Worm (Caenorhabditis elegans) whole organism, L1 larva: ENCODE results near the gene hpr-9.
A peak's percentile ranks its signal among the peaks of the same experiment; 100 is the strongest.

ENCODE experiments used
- C16A3.4 ChIP-seq: fragments of 150-350 bp; optimal IDR thresholded peaks from 2 replicates; lab custom pipeline; 2014; ENCODE audit warnings: missing biosample characterization, missing genetic modification characterization
- C34B4.2 ChIP-seq: sonication (generic microtip); optimal IDR thresholded peaks from 2 replicates; lab custom pipeline; 2017; ENCODE audit warnings: mild to moderate bottlenecking, missing genetic modification characterization, missing compliant biosample characterization
- F16B12.6 ChIP-seq: fragments of 150-350 bp; optimal IDR thresholded peaks from 2 replicates; lab custom pipeline; 2014; ENCODE audit warnings: missing biosample characterization, missing genetic modification characterization
- Y116A8C.19 ChIP-seq: sonication (generic microtip); optimal IDR thresholded peaks from 2 replicates; lab custom pipeline; 2016; ENCODE audit warnings: missing compliant biosample characterization, missing genetic modification characterization, borderline replicate concordance
- aha-1 ChIP-seq: fragments of 150-350 bp; optimal IDR thresholded peaks from 2 replicates; lab custom pipeline; 2014; ENCODE audit warnings: missing biosample characterization, missing genetic modification characterization
- alr-1 ChIP-seq: fragments of 200-800 bp; sonication (Bioruptor generic); optimal IDR thresholded peaks from 2 replicates; lab custom pipeline; 2018; ENCODE audit warnings: borderline replicate concordance, mild to moderate bottlenecking, missing genetic modification characterization, missing compliant biosample characterization
- aly-2 ChIP-seq: fragments of 150-350 bp; optimal IDR thresholded peaks from 2 replicates; lab custom pipeline; 2014; ENCODE audit warnings: missing biosample characterization, missing genetic modification characterization
- ceh-63 ChIP-seq: fragments of 200-800 bp; sonication (Bioruptor generic); optimal IDR thresholded peaks from 2 replicates; lab custom pipeline; 2018; ENCODE audit warnings: mild to moderate bottlenecking, missing genetic modification characterization, missing compliant biosample characterization
- ceh-82 ChIP-seq, 3 experiments: fragments of 150-350 bp in 1 of 3; sonication (generic microtip) in 2 of 3; optimal IDR thresholded peaks; 2 replicates each; lab custom pipeline; 2014 to 2017; ENCODE audit warnings: missing biosample characterization in 3 of 3, missing genetic modification characterization in 3 of 3
- ceh-88 ChIP-seq: fragments of 200-800 bp; sonication (Bioruptor generic); IDR thresholded peaks from 2 replicates; pipeline ENCODE4 v1.3.6; 2022; ENCODE audit warnings: missing genetic modification characterization, missing compliant biosample characterization
- ceh-90 ChIP-seq: sonication (generic microtip); optimal IDR thresholded peaks from 2 replicates; lab custom pipeline; 2016; ENCODE audit warnings: missing genetic modification characterization, missing compliant biosample characterization
- dpl-1 ChIP-seq, 3 experiments: fragments of 150-350 bp in 2 of 3; sonication (generic microtip) in 1 of 3; optimal IDR thresholded peaks; 2 replicates each; lab custom pipeline; 2014 to 2017; ENCODE audit warnings: missing biosample characterization in 3 of 3, missing genetic modification characterization in 3 of 3, missing genetic modification reagents in 3 of 3
- egl-13 ChIP-seq: sonication (generic microtip); optimal IDR thresholded peaks from 2 replicates; lab custom pipeline; 2016; ENCODE audit warnings: missing genotype, missing genetic modification reagents, missing genetic modification characterization, missing compliant biosample characterization
- egl-27 ChIP-seq, 2 experiments: fragments of 150-350 bp in 1 of 2; sonication (generic microtip); optimal IDR thresholded peaks; 3 replicates each; lab custom pipeline; 2017 to 2018; ENCODE audit warnings: missing biosample characterization in 2 of 2, missing genetic modification characterization in 2 of 2, missing genetic modification reagents in 2 of 2
- elt-2 ChIP-seq: sonication (generic microtip); optimal IDR thresholded peaks from 2 replicates; lab custom pipeline; 2016; ENCODE audit warnings: missing genetic modification characterization, mild to moderate bottlenecking, inconsistent platforms, missing compliant biosample characterization, missing genetic modification reagents
- elt-3 ChIP-seq, 6 experiments: fragments of 150-350 bp in 1 of 6; sonication (generic microtip); optimal IDR thresholded peaks; 2 replicates each; lab custom pipeline; 2017 to 2018; ENCODE audit warnings: missing biosample characterization in 6 of 6, missing genetic modification characterization in 6 of 6, inconsistent platforms in 1 of 6
- fkh-4 ChIP-seq: sonication (generic microtip); optimal IDR thresholded peaks from 2 replicates; lab custom pipeline; 2016; ENCODE audit warnings: missing compliant biosample characterization, missing genetic modification characterization, borderline replicate concordance
- fos-1 ChIP-seq: fragments of 150-350 bp; optimal IDR thresholded peaks from 2 replicates; lab custom pipeline; 2014; ENCODE audit warnings: missing biosample characterization, missing genetic modification characterization
- hpl-2 ChIP-seq: fragments of 150-350 bp; optimal IDR thresholded peaks from 2 replicates; lab custom pipeline; 2014; ENCODE audit warnings: missing biosample characterization, missing genetic modification reagents, missing genetic modification characterization
- isw-1 ChIP-seq: fragments of 200-800 bp; sonication (Bioruptor generic); IDR thresholded peaks from 2 replicates; pipeline ENCODE4 v1.3.6; 2022; ENCODE audit warnings: missing genetic modification characterization, missing compliant biosample characterization
- jun-1 ChIP-seq: fragments of 150-350 bp; optimal IDR thresholded peaks from 2 replicates; lab custom pipeline; 2014; ENCODE audit warnings: missing biosample characterization, missing genetic modification reagents, missing genetic modification characterization
- lin-14 ChIP-seq: fragments of 200-800 bp; sonication (Bioruptor generic); optimal IDR thresholded peaks from 2 replicates; lab custom pipeline; 2018; ENCODE audit warnings: mild to moderate bottlenecking, missing genetic modification characterization, moderate library complexity, missing compliant biosample characterization
- lin-39 ChIP-seq: fragments of 150-350 bp; optimal IDR thresholded peaks from 2 replicates; lab custom pipeline; 2014; ENCODE audit warnings: missing biosample characterization, missing genetic modification reagents, missing genetic modification characterization
- lsy-2 ChIP-seq, 2 experiments: fragments of 150-350 bp; optimal IDR thresholded peaks; 2 replicates each; lab custom pipeline; 2014; ENCODE audit warnings: missing biosample characterization in 2 of 2, missing genetic modification characterization in 2 of 2
- nhr-11 ChIP-seq: fragments of 150-350 bp; optimal IDR thresholded peaks from 2 replicates; lab custom pipeline; 2014; ENCODE audit warnings: missing biosample characterization, missing genetic modification characterization
- nhr-12 ChIP-seq: sonication (generic microtip); optimal IDR thresholded peaks from 2 replicates; lab custom pipeline; 2017; ENCODE audit warnings: missing biosample characterization, missing genetic modification characterization
- nhr-28 ChIP-seq: fragments of 150-350 bp; optimal IDR thresholded peaks from 2 replicates; lab custom pipeline; 2014; ENCODE audit warnings: missing biosample characterization, missing genetic modification characterization
- nhr-76 ChIP-seq: sonication (generic microtip); optimal IDR thresholded peaks from 2 replicates; lab custom pipeline; 2017; ENCODE audit warnings: missing biosample characterization, missing genetic modification characterization
- nhr-77 ChIP-seq: fragments of 150-350 bp; optimal IDR thresholded peaks from 2 replicates; lab custom pipeline; 2014; ENCODE audit warnings: missing biosample characterization, missing genetic modification characterization
- nhr-84 ChIP-seq: sonication (generic microtip); optimal IDR thresholded peaks from 2 replicates; lab custom pipeline; 2017; ENCODE audit warnings: missing biosample characterization, missing genetic modification characterization
- nhr-85 ChIP-seq: sonication (generic microtip); peaks from one replicate; lab custom pipeline; 2016; ENCODE audit warnings: missing genetic modification characterization, inconsistent platforms, missing compliant biosample characterization
- nhr-90 ChIP-seq: sonication (generic microtip); optimal IDR thresholded peaks from 2 replicates; lab custom pipeline; 2016; ENCODE audit warnings: mild to moderate bottlenecking, missing genetic modification characterization, missing compliant biosample characterization; ENCODE audit not compliant: poor library complexity
- rnt-1 ChIP-seq: sonication (generic microtip); optimal IDR thresholded peaks from 2 replicates; lab custom pipeline; 2016; ENCODE audit warnings: mild to moderate bottlenecking, missing genetic modification characterization, moderate library complexity, missing compliant biosample characterization
- skn-1 ChIP-seq: fragments of 150-350 bp; optimal IDR thresholded peaks from 2 replicates; lab custom pipeline; 2014; ENCODE audit warnings: missing biosample characterization, missing genetic modification characterization
- snpc-4 ChIP-seq: fragments of 150-350 bp; optimal IDR thresholded peaks from 2 replicates; lab custom pipeline; 2014; ENCODE audit warnings: missing biosample characterization, missing genetic modification characterization
- snu-23 ChIP-seq: sonication (generic microtip); optimal IDR thresholded peaks from 2 replicates; lab custom pipeline; 2016; ENCODE audit warnings: missing genetic modification characterization, missing compliant biosample characterization
- sox-4 ChIP-seq: sonication (generic microtip); optimal IDR thresholded peaks from 2 replicates; lab custom pipeline; 2016; ENCODE audit warnings: missing genetic modification characterization, missing compliant biosample characterization
- sptf-1 ChIP-seq: fragments of 150-350 bp; optimal IDR thresholded peaks from 2 replicates; lab custom pipeline; 2014; ENCODE audit warnings: missing biosample characterization, missing genetic modification characterization
- sup-37 ChIP-seq: fragments of 200-800 bp; sonication (Bioruptor generic); optimal IDR thresholded peaks from 2 replicates; lab custom pipeline; 2018; ENCODE audit warnings: mild to moderate bottlenecking, missing genetic modification characterization, missing compliant biosample characterization
- swsn-7 ChIP-seq: sonication (generic microtip); optimal IDR thresholded peaks from 2 replicates; lab custom pipeline; 2016; ENCODE audit warnings: missing genetic modification characterization, missing compliant biosample characterization
- tbx-2 ChIP-seq: sonication (generic microtip); optimal IDR thresholded peaks from 2 replicates; lab custom pipeline; 2016; ENCODE audit warnings: missing genetic modification characterization, missing compliant biosample characterization
- tlp-1 ChIP-seq: fragments of 150-350 bp; optimal IDR thresholded peaks from 2 replicates; lab custom pipeline; 2014; ENCODE audit warnings: missing biosample characterization, missing genetic modification characterization
- unc-130 ChIP-seq: fragments of 150-350 bp; optimal IDR thresholded peaks from 2 replicates; lab custom pipeline; 2017; ENCODE audit warnings: missing biosample characterization, missing genetic modification characterization, inconsistent platforms
- unc-30 ChIP-seq: sonication (generic microtip); optimal IDR thresholded peaks from 2 replicates; lab custom pipeline; 2017; ENCODE audit warnings: missing biosample characterization, missing genetic modification characterization
- unc-86 ChIP-seq: sonication (generic microtip); optimal IDR thresholded peaks from 2 replicates; lab custom pipeline; 2016; ENCODE audit warnings: missing genetic modification characterization, missing compliant biosample characterization
- unc-98 ChIP-seq: fragments of 200-800 bp; sonication (Bioruptor generic); IDR thresholded peaks from 2 replicates; pipeline ENCODE4 v1.3.6; 2022; ENCODE audit warnings: missing genetic modification characterization, missing compliant biosample characterization
- vab-15 ChIP-seq: sonication (generic microtip); optimal IDR thresholded peaks from 2 replicates; lab custom pipeline; 2017; ENCODE audit warnings: missing genotype, mild to moderate bottlenecking, missing genetic modification characterization, missing compliant biosample characterization
- xbp-1 ChIP-seq: sonication (generic microtip); optimal IDR thresholded peaks from 2 replicates; lab custom pipeline; 2016; ENCODE audit warnings: missing genetic modification characterization, missing compliant biosample characterization
- zag-1 ChIP-seq: fragments of 150-350 bp; optimal IDR thresholded peaks from 2 replicates; lab custom pipeline; 2014; ENCODE audit warnings: missing biosample characterization, missing genetic modification characterization
- zip-4 ChIP-seq: fragments of 200-800 bp; sonication (Bioruptor generic); optimal IDR thresholded peaks from 2 replicates; lab custom pipeline; 2018; ENCODE audit warnings: mild to moderate bottlenecking, missing genetic modification characterization, moderate library complexity, missing compliant biosample characterization
- ztf-11 ChIP-seq, 2 experiments: sonication (generic microtip); optimal IDR thresholded peaks; 2 replicates each; lab custom pipeline; 2016 to 2017; ENCODE audit warnings: missing genetic modification characterization in 2 of 2, missing biosample characterization in 1 of 2, missing compliant biosample characterization in 1 of 2

The hpr-9 gene

DNA sequence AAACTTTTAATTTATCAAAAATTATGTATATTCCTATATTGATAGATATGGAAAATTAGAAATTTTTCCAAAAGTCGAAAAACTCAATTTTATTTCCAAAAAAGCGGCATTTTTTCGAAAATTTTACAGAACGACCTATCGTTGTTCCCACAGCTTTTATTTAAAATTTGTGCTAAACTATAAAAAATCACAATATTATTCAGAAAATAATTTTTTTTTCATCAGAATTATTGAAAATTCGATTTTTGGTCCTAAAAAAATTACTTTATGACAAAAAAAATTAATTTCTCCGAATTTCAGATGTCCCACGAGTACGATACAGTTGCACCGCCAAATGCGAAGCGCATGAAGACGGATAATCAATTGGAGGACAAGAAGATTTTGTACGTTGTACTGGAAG is 27.9 kb downstream of the hpr-9 start, which contains the start of gene emg-1:
emg-1 (plus strand) TSS at position 301 of the 400 bp plus-strand sequence.
- TF ChIP-seq nhr-28 (tag; lab: Kevin White, UChicago) (no peak), nhr-76 (tag; lab: Kevin White, UChicago) (no peak), hpl-2 (GFP tag; lab: Kevin White, UChicago) (no peak), ceh-88 (GFP tag; lab: Robert Waterston, UW) (no peak), swsn-7 (tag; lab: Kevin White, UChicago) (no peak), tbx-2 (tag; lab: Kevin White, UChicago) (no peak), egl-13 (no peak), elt-2 (tag; lab: Kevin White, UChicago) (no peak), nhr-11 (tag; lab: Kevin White, UChicago) (no peak), nhr-84 (no peak), C16A3.4 (tag; lab: Kevin White, UChicago) (no peak), egl-27 (tag; optimal IDR thresholded peaks at IDR 0.05; lab: Kevin White, UChicago) (no peak), skn-1 (tag; lab: Kevin White, UChicago) (no peak), lin-39 (no peak), unc-98 (GFP tag; lab: Robert Waterston, UW) (no peak), rnt-1 (tag; lab: Kevin White, UChicago) (no peak), jun-1 (tag; lab: Kevin White, UChicago) (no peak), ceh-82 (tag; optimal IDR thresholded peaks at IDR 0.05; lab: Kevin White, UChicago) (no peak), lsy-2 (tag; optimal IDR thresholded peaks at IDR 0.05; lab: Kevin White, UChicago) (no peak)
- TF ChIP-seq, all 84 proteins: peak for 0

DNA sequence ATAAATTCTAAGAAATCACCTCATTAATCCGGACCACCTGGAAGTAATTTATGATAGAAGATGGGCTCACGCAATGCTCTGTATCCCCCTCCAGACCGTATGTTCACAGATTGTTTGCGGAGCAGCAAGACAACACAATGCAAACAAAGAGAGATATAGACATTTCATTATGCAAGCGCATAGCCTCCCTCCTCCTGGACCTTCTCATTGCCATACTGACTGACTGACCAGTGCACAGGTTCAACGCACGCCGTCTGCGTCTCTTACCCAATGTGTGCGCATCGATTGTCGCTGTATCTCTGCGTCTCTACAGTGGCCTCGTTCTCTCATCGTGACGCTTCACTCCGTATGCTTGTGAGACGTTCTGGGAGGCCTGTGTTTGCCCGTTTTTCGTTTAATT is 30.3 kb downstream of the hpr-9 start:
- peak in 1 of 2 experiments; percentile 73 for TF ChIP-seq ztf-11 (tag; optimal IDR thresholded peaks at IDR 0.05; lab: Kevin White, UChicago)
- no peak for TF ChIP-seq nhr-12
- TF ChIP-seq Y116A8C.19 (tag; lab: Kevin White, UChicago): no peak
- peak; percentile 66 for TF ChIP-seq unc-86 (tag; lab: Kevin White, UChicago)
- TF ChIP-seq sptf-1: no peak
- TF ChIP-seq elt-3 (tag; optimal IDR thresholded peaks at IDR 0.05; lab: Kevin White, UChicago): no peak
- no peak for TF ChIP-seq rnt-1 (tag; lab: Kevin White, UChicago)
- no peak for TF ChIP-seq unc-30
- TF ChIP-seq elt-2 (tag; lab: Kevin White, UChicago): no peak
- no peak for TF ChIP-seq sox-4 (tag; lab: Kevin White, UChicago)
- TF ChIP-seq nhr-85 (tag; lab: Kevin White, UChicago): no peak
- no peak for TF ChIP-seq jun-1 (tag; lab: Kevin White, UChicago)
- no peak for TF ChIP-seq zip-4
- no peak for TF ChIP-seq C34B4.2 (tag; lab: Kevin White, UChicago)
- no peak for TF ChIP-seq isw-1 (GFP tag; lab: Robert Waterston, UW)
- TF ChIP-seq alr-1 (tag; lab: Kevin White, UChicago): no peak
- TF ChIP-seq aly-2 (tag; lab: Kevin White, UChicago): no peak
- TF ChIP-seq ceh-63: no peak
- peak; percentile 29 for TF ChIP-seq xbp-1 (tag; lab: Kevin White, UChicago)
- TF ChIP-seq tlp-1 (tag; lab: Kevin White, UChicago): no peak
- TF ChIP-seq nhr-77: no peak
- peak; percentile 65 for TF ChIP-seq tbx-2 (tag; lab: Kevin White, UChicago)
- no peak for TF ChIP-seq fos-1 (tag; lab: Kevin White, UChicago)
- peak; percentile 29 for TF ChIP-seq F16B12.6
- no peak for TF ChIP-seq hpl-2 (GFP tag; lab: Kevin White, UChicago)
- TF ChIP-seq fkh-4 (tag; lab: Kevin White, UChicago): peak; percentile 33
- no peak for TF ChIP-seq zag-1 (tag; lab: Kevin White, UChicago)
- peak; percentile 31 to 35 (median 31) for TF ChIP-seq dpl-1 (GFP tag; optimal IDR thresholded peaks at IDR 0.05; lab: Kevin White, UChicago)
- TF ChIP-seq lin-14 (GFP tag; lab: Kevin White, UChicago): no peak
- no peak for TF ChIP-seq vab-15 (tag; lab: Kevin White, UChicago)
- TF ChIP-seq snu-23 (GFP tag; lab: Kevin White, UChicago): peak; percentile 64
- no peak for TF ChIP-seq aha-1 (tag; lab: Kevin White, UChicago)
- TF ChIP-seq nhr-84: no peak
- no peak for TF ChIP-seq ceh-88 (GFP tag; lab: Robert Waterston, UW)
- no peak for TF ChIP-seq sup-37 (GFP tag; lab: Kevin White, UChicago)
- TF ChIP-seq snpc-4 (tag; lab: Kevin White, UChicago): no peak
- no peak for TF ChIP-seq ceh-90
- peak; percentile 23 for TF ChIP-seq nhr-90 (tag; lab: Kevin White, UChicago)
- TF ChIP-seq unc-130 (tag; lab: Kevin White, UChicago): no peak
- peak; percentile 15 to 67 (median 40) for TF ChIP-seq ceh-82 (tag; optimal IDR thresholded peaks at IDR 0.05; lab: Kevin White, UChicago)
- TF ChIP-seq egl-27 (tag; optimal IDR thresholded peaks at IDR 0.05; lab: Kevin White, UChicago): no peak
